Fruit fly (Drosophila melanogaster): Measurements from ENCODE around the gene CG8813.

The CG8813 gene

DNA sequence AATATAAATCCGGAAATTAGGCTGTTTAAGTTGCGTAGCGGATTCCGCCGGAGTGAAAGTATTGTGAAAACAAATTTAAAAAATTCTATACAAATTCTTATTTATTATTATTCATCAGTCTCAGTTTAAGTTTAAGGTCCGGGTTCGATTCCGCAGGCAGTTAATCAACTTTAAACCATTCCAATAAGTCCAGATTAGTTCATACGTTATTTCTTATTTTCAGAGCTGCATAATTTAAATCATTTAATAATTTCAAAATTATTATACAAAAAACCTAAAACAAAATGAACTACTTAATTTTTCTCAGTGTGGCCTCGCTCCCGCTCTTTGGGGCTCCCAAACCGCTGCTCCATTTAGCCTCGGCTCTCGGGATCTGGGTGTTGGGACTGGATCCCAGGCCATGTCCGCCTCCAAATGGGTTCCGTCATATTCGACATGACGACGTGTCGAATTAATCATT, 39.1 kb upstream of the CG8813 start (continued):
- peak; percentile 71 for TF ChIP-seq D19B (GFP tag; optimal IDR thresholded peaks at IDR 0.05)
- TF ChIP-seq CG3838 (GFP tag; optimal IDR thresholded peaks at IDR 0.05), result peak; percentile 60
- peak; percentile 82 for TF ChIP-seq kni (GFP tag; optimal IDR thresholded peaks at IDR 0.05)
- peak; percentile 64 for TF ChIP-seq peb (GFP tag; IDR thresholded peaks at IDR 0.05)
- peak; percentile 97 for TF ChIP-seq CG9727 (GFP tag; optimal IDR thresholded peaks at IDR 0.05)
- no peak for TF ChIP-seq CG6791 (GFP tag; IDR thresholded peaks at IDR 0.05; ENCODE audit: partially characterized antibody)
- peak; percentile 98 for TF ChIP-seq CG17361 (GFP tag; IDR thresholded peaks at IDR 0.05)
- peak; percentile 51 for TF ChIP-seq HmgZ (tag; optimal IDR thresholded peaks at IDR 0.05)
- peak; percentile 68 for TF ChIP-seq sisA (GFP tag; IDR thresholded peaks at IDR 0.05)
- no peak for TF ChIP-seq vnd (GFP tag; IDR thresholded peaks at IDR 0.05; ENCODE audit: partially characterized antibody)
- TF ChIP-seq CG30403 (GFP tag; optimal IDR thresholded peaks at IDR 0.05), result peak; percentile 93
- TF ChIP-seq Bgb (GFP tag; IDR thresholded peaks at IDR 0.05; ENCODE audit: partially characterized antibody), result no peak
- peak; percentile 77 for TF ChIP-seq ems (GFP tag; optimal IDR thresholded peaks at IDR 0.05)
- TF ChIP-seq CG15073 (GFP tag; optimal IDR thresholded peaks at IDR 0.05), result no peak
- TF ChIP-seq HLH3B (GFP tag; IDR thresholded peaks at IDR 0.05), result peak; percentile 74
- no peak for TF ChIP-seq CG34224 (GFP tag; IDR thresholded peaks at IDR 0.05; ENCODE audit: partially characterized antibody)
- TF ChIP-seq CG42726 (GFP tag; IDR thresholded peaks at IDR 0.05; ENCODE audit: partially characterized antibody), result no peak
- TF ChIP-seq az2 (GFP tag; optimal IDR thresholded peaks at IDR 0.05), result peak; percentile 89
- TF ChIP-seq unc-4 (GFP tag; IDR thresholded peaks at IDR 0.05; ENCODE audit: partially characterized antibody), result no peak
- peak; percentile 78 for TF ChIP-seq CG10654 (GFP tag; optimal IDR thresholded peaks at IDR 0.05)
- TF ChIP-seq CG15514 (GFP tag; optimal IDR thresholded peaks at IDR 0.05), result peak; percentile 47
- TF ChIP-seq Atf-2 (GFP tag; optimal IDR thresholded peaks at IDR 0.05), result peak; percentile 43
- TF ChIP-seq Nf-YB (GFP tag; optimal IDR thresholded peaks at IDR 0.05), result peak; percentile 78
- TF ChIP-seq NC2β (GFP tag; optimal IDR thresholded peaks at IDR 0.05), result peak; percentile 42
- TF ChIP-seq dimm (GFP tag; IDR thresholded peaks at IDR 0.05), result no peak
- no peak for TF ChIP-seq br (optimal IDR thresholded peaks at IDR 0.05)
- peak; percentile 21 for TF ChIP-seq Dip3 (GFP tag; optimal IDR thresholded peaks at IDR 0.05)
- TF ChIP-seq CG1233 (GFP tag; optimal IDR thresholded peaks at IDR 0.05), result peak; percentile 88
- TF ChIP-seq Dad (GFP tag; optimal IDR thresholded peaks at IDR 0.05), result peak; percentile 29
- peak; percentile 30 for TF ChIP-seq CG16863 (GFP tag; optimal IDR thresholded peaks at IDR 0.05)
- TF ChIP-seq CG32767 (GFP tag; IDR thresholded peaks at IDR 0.05), result peak; percentile 76; the same call in 1 of the 2 replicates
- peak; percentile 77 for TF ChIP-seq CG9932 (GFP tag; IDR thresholded peaks at IDR 0.05)
- TF ChIP-seq fd102C (GFP tag; optimal IDR thresholded peaks at IDR 0.05), result no peak
- no peak for TF ChIP-seq Opbp (GFP tag; IDR thresholded peaks at IDR 0.05; ENCODE audit: partially characterized antibody)
- TF ChIP-seq gcm (GFP tag; optimal IDR thresholded peaks at IDR 0.05), result peak; percentile 89
- TF ChIP-seq Sin3A (optimal IDR thresholded peaks at IDR 0.05), result no peak
- peak; percentile 82 for TF ChIP-seq Hr3 (GFP tag; optimal IDR thresholded peaks at IDR 0.05)
- peak; percentile 75 for TF ChIP-seq CG10543 (GFP tag; optimal IDR thresholded peaks at IDR 0.05)
- no peak for TF ChIP-seq NC2α (GFP tag; optimal IDR thresholded peaks at IDR 0.05)
- TF ChIP-seq CHES-1-like (GFP tag; optimal IDR thresholded peaks at IDR 0.05), result peak; percentile 50
- peak; percentile 31 for TF ChIP-seq NFAT (GFP tag; IDR thresholded peaks at IDR 0.05)
- no peak for TF ChIP-seq ash1 (GFP tag; optimal IDR thresholded peaks at IDR 0.05)
- TF ChIP-seq zf30C (GFP tag; optimal IDR thresholded peaks at IDR 0.05), result peak; percentile 80
- peak; percentile 77 for TF ChIP-seq Chrac-16 (GFP tag; optimal IDR thresholded peaks at IDR 0.05)
- no peak for TF ChIP-seq Elba2 (GFP tag; optimal IDR thresholded peaks at IDR 0.05)
- peak; percentile 55 for TF ChIP-seq E2f2 (GFP tag; IDR thresholded peaks at IDR 0.05)
- TF ChIP-seq yki (optimal IDR thresholded peaks at IDR 0.05), result no peak
- peak; percentile 89 for TF ChIP-seq CG10209 (GFP tag; optimal IDR thresholded peaks at IDR 0.05)
- no peak for TF ChIP-seq CG2129 (GFP tag; IDR thresholded peaks at IDR 0.05; ENCODE audit: partially characterized antibody)
- TF ChIP-seq CG11093 (GFP tag; IDR thresholded peaks at IDR 0.05), result peak; percentile 74; the same call in 2 of the 3 replicates
- TF ChIP-seq kah (GFP tag; optimal IDR thresholded peaks at IDR 0.05), result peak; percentile 71
- peak; percentile 61 for TF ChIP-seq CG14014 (GFP tag; IDR thresholded peaks at IDR 0.05)
